Worm (Caenorhabditis elegans) whole organism, late embryonic: ENCODE results near the gene F59D12.2.

Source experiments
- F13H6.1 ChIP-seq: sonication (generic microtip); optimal IDR thresholded peaks from 2 replicates; lab custom pipeline; 2016; ENCODE audit warnings: missing genetic modification characterization, missing compliant biosample characterization
- ceh-9 ChIP-seq: sonication (generic microtip); optimal IDR thresholded peaks from 2 replicates; lab custom pipeline; 2016; ENCODE audit warnings: mild to moderate bottlenecking, missing genetic modification characterization, inconsistent platforms, missing compliant biosample characterization
- dve-1 ChIP-seq: sonication (generic microtip); optimal IDR thresholded peaks from 2 replicates; lab custom pipeline; 2017; ENCODE audit warnings: antibody characterized with exemption, mild to moderate bottlenecking, missing genetic modification characterization, missing compliant biosample characterization
- elt-2 ChIP-seq: sonication (generic microtip); optimal IDR thresholded peaks from 2 replicates; lab custom pipeline; 2016; ENCODE audit warnings: missing genetic modification reagents, missing genetic modification characterization, missing compliant biosample characterization
- pag-3 ChIP-seq: sonication (generic microtip); optimal IDR thresholded peaks from 2 replicates; lab custom pipeline; 2016; ENCODE audit warnings: missing compliant biosample characterization, missing genetic modification characterization, borderline replicate concordance

- no peak for TF ChIP-seq dve-1 (tag; lab: Kevin White, UChicago)
- TF ChIP-seq elt-2 (tag; lab: Kevin White, UChicago): no peak
- TF ChIP-seq ceh-9 (tag; lab: Kevin White, UChicago): no peak
- no peak for TF ChIP-seq F13H6.1 (tag; lab: Kevin White, UChicago)
- no peak for TF ChIP-seq pag-3
Observed at ce11 chrX:15721346-15721745, 45.8 kb upstream of the F59D12.2 start, which contains the start of gene ZK662.5.
